Worm (Caenorhabditis elegans) whole organism, L4 larva: ENCODE results near the gene D1086.1.
A peak's percentile ranks its signal among the peaks of the same experiment; 100 is the strongest.

Experiments
- F10B5.3 ChIP-seq: sonication (generic microtip); optimal IDR thresholded peaks from 2 replicates; lab custom pipeline; 2016; ENCODE audit warnings: mild to moderate bottlenecking, missing genetic modification characterization, missing compliant biosample characterization
- R02D3.7 ChIP-seq: fragments of 150-350 bp; sonication (generic microtip); optimal IDR thresholded peaks from 3 replicates; lab custom pipeline; 2014; ENCODE audit warnings: missing biosample characterization, missing genetic modification characterization
- Y5F2A.4 ChIP-seq: fragments of 200-800 bp; sonication (Bioruptor generic); optimal IDR thresholded peaks from 2 replicates; lab custom pipeline; 2018; ENCODE audit warnings: mild to moderate bottlenecking, missing genetic modification characterization, missing compliant biosample characterization
- ZK546.5 ChIP-seq, 2 experiments: sonication (generic microtip); optimal IDR thresholded peaks; 2 replicates each; lab custom pipeline; 2017; ENCODE audit warnings: missing biosample characterization in 2 of 2, missing genetic modification characterization in 2 of 2
- aha-1 ChIP-seq: fragments of 150-350 bp; peaks from one replicate; lab custom pipeline; 2014; ENCODE audit warnings: missing biosample characterization, missing genetic modification characterization
- aly-2 ChIP-seq: sonication (generic microtip); optimal IDR thresholded peaks from 2 replicates; lab custom pipeline; 2018; ENCODE audit warnings: missing biosample characterization, missing genetic modification characterization
- attf-4 ChIP-seq: sonication (generic microtip); optimal IDR thresholded peaks from 3 replicates; lab custom pipeline; 2017; ENCODE audit warnings: missing biosample characterization, missing genetic modification characterization
- ceh-62 ChIP-seq: sonication (generic microtip); optimal IDR thresholded peaks from 2 replicates; lab custom pipeline; 2017; ENCODE audit warnings: missing biosample characterization, missing genetic modification characterization
- ceh-82 ChIP-seq: sonication (generic microtip); optimal IDR thresholded peaks from 2 replicates; lab custom pipeline; 2017; ENCODE audit warnings: missing biosample characterization, missing genetic modification characterization
- daf-12 ChIP-seq: fragments of 150-350 bp; optimal IDR thresholded peaks from 2 replicates; lab custom pipeline; 2014; ENCODE audit warnings: missing biosample characterization, missing genetic modification reagents, missing genetic modification characterization
- daf-8 ChIP-seq: fragments of 200-800 bp; sonication (Bioruptor generic); IDR thresholded peaks from 2 replicates; pipeline ENCODE4 v1.3.6; 2022; ENCODE audit warnings: missing genetic modification characterization, missing compliant biosample characterization
- dmd-9 ChIP-seq: fragments of 200-800 bp; sonication (Bioruptor generic); IDR thresholded peaks from 2 replicates; pipeline ENCODE4 v1.3.6; 2022; ENCODE audit warnings: missing genetic modification reagents, missing genetic modification characterization, missing compliant biosample characterization
- duxl-1 ChIP-seq: sonication (generic microtip); optimal IDR thresholded peaks from 2 replicates; lab custom pipeline; 2016; ENCODE audit warnings: mild to moderate bottlenecking, missing genetic modification characterization, moderate library complexity, missing compliant biosample characterization; ENCODE audit not compliant: poor library complexity
- egl-27 ChIP-seq: sonication (generic microtip); optimal IDR thresholded peaks from 3 replicates; lab custom pipeline; 2017; ENCODE audit warnings: missing biosample characterization, missing genetic modification reagents, missing genetic modification characterization
- egl-43 ChIP-seq: fragments of 200-800 bp; sonication (Bioruptor generic); IDR thresholded peaks from 2 replicates; pipeline ENCODE4 v1.3.6; 2022; ENCODE audit warnings: missing genetic modification reagents, missing genetic modification characterization, missing compliant biosample characterization
- fkh-10 ChIP-seq: fragments of 150-350 bp; optimal IDR thresholded peaks from 2 replicates; lab custom pipeline; 2014; ENCODE audit warnings: missing biosample characterization, missing genetic modification reagents, missing genetic modification characterization
- fos-1 ChIP-seq: fragments of 150-350 bp; optimal IDR thresholded peaks from 2 replicates; lab custom pipeline; 2014; ENCODE audit warnings: missing biosample characterization, missing genetic modification characterization
- hif-1 ChIP-seq, 2 experiments: sonication (generic microtip); optimal IDR thresholded peaks; 2 replicates each; lab custom pipeline; 2016 to 2017; ENCODE audit warnings: missing compliant biosample characterization in 2 of 2, missing genetic modification characterization in 2 of 2, missing genetic modification reagents in 2 of 2, missing genotype in 2 of 2, mild to moderate bottlenecking in 1 of 2
- hlh-11 ChIP-seq: fragments of 200-800 bp; sonication (Bioruptor generic); optimal IDR thresholded peaks from 2 replicates; lab custom pipeline; 2018; ENCODE audit warnings: mild to moderate bottlenecking, missing genetic modification characterization, missing compliant biosample characterization
- jun-1 ChIP-seq: fragments of 150-350 bp; optimal IDR thresholded peaks from 2 replicates; lab custom pipeline; 2014; ENCODE audit warnings: missing biosample characterization, missing genetic modification reagents, missing genetic modification characterization
- lin-15B ChIP-seq: fragments of 150-350 bp; sonication (generic microtip); optimal IDR thresholded peaks from 3 replicates; lab custom pipeline; 2014; ENCODE audit warnings: missing biosample characterization, missing genetic modification characterization
- lin-29 ChIP-seq: fragments of 200-800 bp; sonication (Bioruptor generic); IDR thresholded peaks from 2 replicates; pipeline ENCODE4 v1.3.6; 2022; ENCODE audit warnings: missing genetic modification reagents, missing genetic modification characterization, missing compliant biosample characterization
- lir-3 ChIP-seq: sonication (generic microtip); optimal IDR thresholded peaks from 2 replicates; lab custom pipeline; 2016; ENCODE audit warnings: mild to moderate bottlenecking, missing genetic modification characterization, missing compliant biosample characterization
- nhr-28 ChIP-seq: fragments of 150-350 bp; optimal IDR thresholded peaks from 2 replicates; lab custom pipeline; 2014; ENCODE audit warnings: missing biosample characterization, missing genetic modification characterization
- nhr-42 ChIP-seq: fragments of 200-800 bp; sonication (Bioruptor generic); IDR thresholded peaks from 2 replicates; pipeline ENCODE4 v1.3.6; 2022; ENCODE audit warnings: missing genetic modification characterization, missing compliant biosample characterization
- pha-4 ChIP-seq, 2 experiments: fragments of 150-350 bp in 1 of 2; fragments of 200-800 bp in 1 of 2; sonication (Bioruptor generic) in 1 of 2; IDR thresholded peaks in 1 of 2; optimal IDR thresholded peaks in 1 of 2; 2 replicates each; pipeline versions ENCODE4 v1.3.6 to Lab custom; 2014 to 2022; ENCODE audit warnings: missing genetic modification characterization in 2 of 2, missing genetic modification reagents in 2 of 2, missing biosample characterization in 1 of 2, missing compliant biosample characterization in 1 of 2
- pqm-1 ChIP-seq: sonication (generic microtip); optimal IDR thresholded peaks from 2 replicates; lab custom pipeline; 2017; ENCODE audit warnings: missing biosample characterization, missing genetic modification characterization
- rbr-2 ChIP-seq: sonication (generic microtip); optimal IDR thresholded peaks from 2 replicates; lab custom pipeline; 2016; ENCODE audit warnings: missing genotype, missing genetic modification characterization, missing compliant biosample characterization
- saeg-2 ChIP-seq: fragments of 200-800 bp; sonication (Bioruptor generic); IDR thresholded peaks from 2 replicates; pipeline ENCODE4 v1.3.6; 2022; ENCODE audit warnings: missing genetic modification reagents, missing genetic modification characterization, missing compliant biosample characterization
- set-16 ChIP-seq: fragments of 200-800 bp; sonication (Bioruptor generic); IDR thresholded peaks from 2 replicates; pipeline ENCODE4 v1.3.6; 2022; ENCODE audit warnings: missing genetic modification reagents, missing genetic modification characterization, missing compliant biosample characterization
- snpc-1.2 ChIP-seq: fragments of 200-800 bp; sonication (Bioruptor generic); IDR thresholded peaks from 2 replicates; pipeline ENCODE4 v1.3.6; 2022; ENCODE audit warnings: missing genetic modification reagents, missing genetic modification characterization, missing compliant biosample characterization
- tag-97 ChIP-seq: fragments of 200-800 bp; sonication (Bioruptor generic); IDR thresholded peaks from 2 replicates; pipeline ENCODE4 v1.3.6; 2022; ENCODE audit warnings: missing genetic modification characterization, missing compliant biosample characterization
- unc-62 ChIP-seq, 3 experiments: fragments of 150-350 bp in 1 of 3; sonication (generic microtip); optimal IDR thresholded peaks in 2 of 3; peaks in 1 of 3; 1 replicate in 1 of 3; 2 replicates in 2 of 3; lab custom pipeline; 2014 to 2017; ENCODE audit warnings: missing biosample characterization in 3 of 3, missing genetic modification characterization in 3 of 3, missing genetic modification reagents in 3 of 3, missing genotype in 1 of 3
- ztf-11 ChIP-seq: fragments of 150-350 bp; optimal IDR thresholded peaks from 2 replicates; lab custom pipeline; 2014; ENCODE audit warnings: missing biosample characterization, missing genetic modification characterization
- ztf-7 ChIP-seq: fragments of 150-350 bp; optimal IDR thresholded peaks from 2 replicates; lab custom pipeline; 2014; ENCODE audit warnings: missing biosample characterization, missing genetic modification characterization

Gene D1086.1

DNA sequence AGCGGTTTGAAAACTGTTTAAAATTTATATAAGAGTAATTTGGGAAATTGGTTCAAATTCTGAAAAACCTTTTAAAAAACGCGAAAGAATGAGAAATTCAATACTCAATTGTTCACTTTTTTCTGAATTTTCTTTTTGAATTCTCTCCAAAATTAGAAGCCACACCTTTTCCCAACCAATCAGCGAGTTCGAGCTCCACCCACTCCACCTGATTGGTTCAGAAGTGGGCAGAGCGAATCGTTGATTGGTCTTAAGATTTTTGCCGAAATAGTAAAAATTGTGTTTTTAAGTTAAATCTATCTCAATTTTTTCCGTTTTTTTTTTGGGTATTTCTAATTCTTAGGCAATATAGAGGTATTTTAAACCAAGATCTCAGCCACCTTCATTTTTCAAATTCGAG is 34.7 kb upstream of the D1086.1 start:
- no peak for TF ChIP-seq ztf-11 (tag; lab: Kevin White, UChicago)
- TF ChIP-seq snpc-1.2: no peak
- TF ChIP-seq lir-3: no peak
- no peak for TF ChIP-seq lin-15B (tag; lab: Kevin White, UChicago)
- no peak for TF ChIP-seq fkh-10 (GFP tag; lab: Kevin White, UChicago)
- TF ChIP-seq F10B5.3 (tag; lab: Kevin White, UChicago): no peak
- TF ChIP-seq hif-1 (tag; optimal IDR thresholded peaks at IDR 0.05; lab: Kevin White, UChicago): no peak
- TF ChIP-seq fos-1 (tag; lab: Kevin White, UChicago): no peak
- TF ChIP-seq tag-97 (GFP tag; lab: Robert Waterston, UW): no peak
- no peak for TF ChIP-seq egl-27 (tag; lab: Kevin White, UChicago)
- TF ChIP-seq rbr-2 (tag; lab: Kevin White, UChicago): no peak
- TF ChIP-seq aly-2 (tag; lab: Kevin White, UChicago): no peak
- no peak for TF ChIP-seq egl-43 (GFP tag; lab: Robert Waterston, UW)
- no peak for TF ChIP-seq Y5F2A.4 (GFP tag; lab: Kevin White, UChicago)
- TF ChIP-seq ceh-82 (tag; lab: Kevin White, UChicago): no peak
- TF ChIP-seq pha-4 (GFP tag; IDR thresholded peaks at IDR 0.05; lab: Robert Waterston, UW): no peak
- TF ChIP-seq pha-4 (tag; optimal IDR thresholded peaks at IDR 0.05; lab: Kevin White, UChicago): no peak
- TF ChIP-seq dmd-9 (GFP tag; lab: Robert Waterston, UW): no peak
- no peak for TF ChIP-seq nhr-42 (GFP tag; lab: Robert Waterston, UW)
- TF ChIP-seq set-16: no peak
- TF ChIP-seq, all 104 proteins: peak for 0

DNA sequence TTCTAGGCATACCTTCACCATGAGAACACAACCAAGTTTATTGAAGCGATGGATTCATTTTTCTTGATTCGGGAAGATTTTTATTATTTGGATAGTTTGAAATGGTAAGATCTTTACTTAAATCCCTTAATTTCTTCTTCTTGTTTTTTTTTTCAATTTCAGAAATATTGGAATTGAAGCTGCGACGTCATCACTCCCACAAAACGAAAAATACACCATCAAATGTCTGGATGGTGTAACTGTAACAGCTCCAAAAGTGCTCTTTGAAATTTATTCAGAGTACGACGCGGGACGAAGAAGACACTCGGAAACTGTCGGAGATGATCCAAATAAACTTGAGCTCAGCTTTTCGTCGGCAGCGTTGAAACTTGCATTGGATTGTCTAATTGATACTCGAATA is 34.2 kb upstream of the D1086.1 start, which contains the start of gene D1086.21:
D1086.21 (plus strand) TSS at position 301 of the 400 bp plus-strand sequence.
- TF ChIP-seq R02D3.7 (tag; lab: Kevin White, UChicago) (no peak), jun-1 (no peak), daf-8 (GFP tag; lab: Robert Waterston, UW) (no peak), ceh-62 (tag; lab: Kevin White, UChicago) (no peak), saeg-2 (GFP tag; lab: Robert Waterston, UW) (no peak), dmd-9 (GFP tag; lab: Robert Waterston, UW) (no peak), nhr-28 (tag; lab: Kevin White, UChicago) (no peak), hlh-11 (tag; lab: Kevin White, UChicago) (no peak), pqm-1 (no peak), attf-4 (no peak)

DNA sequence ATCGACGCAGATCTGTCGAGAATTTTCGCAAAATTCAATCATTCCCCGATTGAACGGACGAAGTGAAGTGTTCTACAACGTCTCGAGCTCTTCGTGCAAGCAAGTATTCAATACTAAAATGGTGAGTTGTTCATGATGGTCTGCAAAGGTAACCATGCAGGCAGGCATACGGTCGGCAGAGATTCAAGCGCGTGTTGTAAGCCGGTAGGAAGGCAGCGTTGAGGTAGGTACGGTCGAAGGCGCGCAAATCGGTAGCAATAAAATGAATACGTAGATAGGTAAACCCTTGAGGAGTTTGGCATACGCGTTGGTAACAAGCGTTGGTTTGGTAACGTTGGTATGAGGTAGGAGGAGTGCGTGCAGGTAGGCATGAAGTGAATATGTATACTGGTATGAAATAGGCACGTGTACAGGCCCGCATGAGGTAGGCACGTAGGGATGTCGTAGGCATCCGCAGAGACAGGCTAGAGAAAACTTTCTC is 30.8 kb upstream of the D1086.1 start, which contains the start of gene D1086.17:
D1086.17 (plus strand) TSS at position 51 of the 481 bp plus-strand sequence.
- TF ChIP-seq ZK546.5 (tag; optimal IDR thresholded peaks at IDR 0.05; lab: Kevin White, UChicago): no peak
- TF ChIP-seq aha-1: peak; percentile 92
- TF ChIP-seq, all 104 proteins: peak for 1

- no peak for TF ChIP-seq daf-12 (tag; lab: Kevin White, UChicago)
- no peak for TF ChIP-seq ztf-7 (tag; lab: Kevin White, UChicago)
- no peak for TF ChIP-seq lin-29 (GFP tag; lab: Robert Waterston, UW)
- TF ChIP-seq duxl-1: no peak
- no peak for TF ChIP-seq fkh-10 (GFP tag; lab: Kevin White, UChicago)
- TF ChIP-seq hlh-11 (tag; lab: Kevin White, UChicago): no peak
- TF ChIP-seq unc-62 (GFP tag; optimal IDR thresholded peaks at IDR 0.05 in 1 of 2; lab: Kevin White, UChicago): peak in 1 of 2 experiments; percentile 90
- no peak for TF ChIP-seq unc-62 (tag; optimal IDR thresholded peaks at IDR 0.05; lab: Kevin White, UChicago)
- no peak for TF ChIP-seq egl-27 (tag; lab: Kevin White, UChicago)
Measured at ce11 chrV:14069899-14070298, 28.8 kb upstream of the D1086.1 start.
